Fruit fly (Drosophila melanogaster) whole organism, embryonic: ENCODE data around the gene geko.

Source experiments
- Adf1 ChIP-seq: fragments of 200-800 bp; sonication (Bioruptor generic); IDR thresholded peaks from 2 replicates; pipeline ENCODE4 v1.3.6; 2022; ENCODE audit warnings: missing biosample characterization, missing genetic modification characterization
- CG10959 ChIP-seq: fragments of 200-800 bp; sonication (Bioruptor generic); IDR thresholded peaks from 2 replicates; pipeline ENCODE4 v1.3.6; 2022; ENCODE audit warnings: missing biosample characterization, missing genetic modification characterization
- CG1233 ChIP-seq: fragments of 200-800 bp; sonication (Bioruptor generic); optimal IDR thresholded peaks from 4 replicates; lab custom pipeline; 2018; ENCODE audit warnings: missing biosample characterization, mild to moderate bottlenecking, missing genetic modification characterization
- CG15269 ChIP-seq: fragments of 200-800 bp; sonication (Bioruptor generic); optimal IDR thresholded peaks from 2 replicates; lab custom pipeline; 2018; ENCODE audit warnings: missing biosample characterization, mild to moderate bottlenecking, missing genetic modification characterization, moderate library complexity
- CG17361 ChIP-seq: fragments of 200-800 bp; sonication (Bioruptor generic); IDR thresholded peaks from 3 replicates; pipeline ENCODE4 v1.3.6; 2022; ENCODE audit warnings: missing biosample characterization, missing genetic modification characterization
- CG17802 ChIP-seq: fragments of 200-800 bp; sonication (Bioruptor generic); optimal IDR thresholded peaks from 2 replicates; lab custom pipeline; 2018; ENCODE audit warnings: missing biosample characterization, mild to moderate bottlenecking, missing genetic modification characterization, moderate library complexity
- CG17829 ChIP-seq: fragments of 200-800 bp; optimal IDR thresholded peaks from 2 replicates; lab custom pipeline; 2019; ENCODE audit warnings: missing biosample characterization, mild to moderate bottlenecking, missing genetic modification characterization, moderate library complexity
- CG30403 ChIP-seq: fragments of 200-800 bp; sonication (Bioruptor generic); optimal IDR thresholded peaks from 3 replicates; lab custom pipeline; 2016; ENCODE audit warnings: missing biosample characterization, missing genetic modification characterization
- CG33557 ChIP-seq: fragments of 200-800 bp; sonication (Bioruptor generic); optimal IDR thresholded peaks from 2 replicates; lab custom pipeline; 2019; ENCODE audit warnings: missing biosample characterization, mild to moderate bottlenecking, missing genetic modification characterization, moderate library complexity
- CG4360 ChIP-seq: fragments of 200-800 bp; sonication (Bioruptor generic); IDR thresholded peaks from 2 replicates; pipeline ENCODE4 v1.3.6; 2022; ENCODE audit warnings: missing biosample characterization, missing genetic modification characterization
- CG4707 ChIP-seq: fragments of 200-800 bp; sonication (Bioruptor generic); optimal IDR thresholded peaks from 2 replicates; lab custom pipeline; 2018; ENCODE audit warnings: missing biosample characterization, mild to moderate bottlenecking, missing genetic modification characterization, moderate library complexity
- CG6254 ChIP-seq: fragments of 200-800 bp; sonication (Bioruptor generic); optimal IDR thresholded peaks from 3 replicates; lab custom pipeline; 2017; ENCODE audit warnings: mild to moderate bottlenecking, missing biosample characterization, missing genetic modification reagents, missing genetic modification characterization
- CG7357 ChIP-seq: fragments of 200-800 bp; sonication (Bioruptor generic); IDR thresholded peaks from 3 replicates; pipeline ENCODE4 v1.3.6; 2022; ENCODE audit warnings: missing biosample characterization, missing genetic modification characterization
- CG7839 ChIP-seq: fragments of 200-800 bp; sonication (Bioruptor generic); optimal IDR thresholded peaks from 3 replicates; lab custom pipeline; 2018; ENCODE audit warnings: missing biosample characterization, mild to moderate bottlenecking, missing genetic modification characterization, moderate library complexity
- CG7963 ChIP-seq: fragments of 200-800 bp; sonication (Bioruptor generic); IDR thresholded peaks from 3 replicates; pipeline ENCODE4 v1.3.6; 2022; ENCODE audit warnings: missing biosample characterization, missing genetic modification characterization; ENCODE audit not compliant: partially characterized antibody
- CG8089 ChIP-seq: fragments of 200-800 bp; sonication (Bioruptor generic); optimal IDR thresholded peaks from 3 replicates; lab custom pipeline; 2016; ENCODE audit warnings: missing biosample characterization, missing genetic modification characterization
- CG8924 ChIP-seq: fragments of 200-800 bp; optimal IDR thresholded peaks from 3 replicates; lab custom pipeline; 2019; ENCODE audit warnings: missing biosample characterization, mild to moderate bottlenecking, missing genetic modification characterization, moderate library complexity
- CG9727 ChIP-seq: fragments of 200-800 bp; sonication (Bioruptor generic); optimal IDR thresholded peaks from 3 replicates; lab custom pipeline; 2017; ENCODE audit warnings: missing biosample characterization, mild to moderate bottlenecking, missing genetic modification characterization
- D ChIP-seq, 2 experiments: fragments of 200-800 bp in 1 of 2; fragments of >200 bp in 1 of 2; sonication (Bioruptor generic) in 1 of 2; optimal IDR thresholded peaks; 2 replicates in 1 of 2; 3 replicates in 1 of 2; lab custom pipeline; 2017; ENCODE audit warnings: mild to moderate bottlenecking in 1 of 2, missing biosample characterization in 1 of 2, missing genetic modification characterization in 1 of 2, missing genetic modification reagents in 1 of 2
- Eip74EF ChIP-seq, 2 experiments: fragments of 200-800 bp in 1 of 2; fragments of >200 bp in 1 of 2; sonication (Bioruptor generic) in 1 of 2; optimal IDR thresholded peaks; 2 replicates each; lab custom pipeline; 2017 to 2019; ENCODE audit warnings: missing biosample characterization in 2 of 2, missing genetic modification characterization in 2 of 2, mild to moderate bottlenecking in 1 of 2, moderate library complexity in 1 of 2
- Hr78 ChIP-seq, 2 experiments: fragments of 200-800 bp in 1 of 2; fragments of >200 bp in 1 of 2; sonication (Bioruptor generic) in 1 of 2; optimal IDR thresholded peaks; 2 replicates each; lab custom pipeline; 2017 to 2019; ENCODE audit warnings: missing biosample characterization in 2 of 2, missing genetic modification characterization in 2 of 2, mild to moderate bottlenecking in 1 of 2, moderate library complexity in 1 of 2
- PHDP ChIP-seq: fragments of 200-800 bp; sonication (Bioruptor generic); optimal IDR thresholded peaks from 3 replicates; lab custom pipeline; 2018; ENCODE audit warnings: missing biosample characterization, mild to moderate bottlenecking, missing genetic modification characterization, moderate library complexity
- Ptx1 ChIP-seq: fragments of 200-800 bp; sonication (Bioruptor generic); IDR thresholded peaks from 2 replicates; pipeline ENCODE4 v1.3.6; 2022; ENCODE audit warnings: missing biosample characterization, missing genetic modification characterization
- Rfx ChIP-seq: fragments of 200-800 bp; sonication (Bioruptor generic); IDR thresholded peaks from 2 replicates; pipeline ENCODE4 v1.3.6; 2022; ENCODE audit warnings: missing biosample characterization, missing genetic modification characterization
- Spps ChIP-seq: fragments of 200-800 bp; sonication (Bioruptor generic); optimal IDR thresholded peaks from 2 replicates; lab custom pipeline; 2018; ENCODE audit warnings: missing biosample characterization, mild to moderate bottlenecking, missing genetic modification characterization
- Sry-δ ChIP-seq: fragments of 200-800 bp; sonication (Bioruptor generic); optimal IDR thresholded peaks from 2 replicates; lab custom pipeline; 2016; ENCODE audit warnings: missing biosample characterization, missing genetic modification characterization
- Ssrp ChIP-seq: fragments of 200-800 bp; sonication (Bioruptor generic); optimal IDR thresholded peaks from 2 replicates; lab custom pipeline; 2018; ENCODE audit warnings: missing biosample characterization, mild to moderate bottlenecking, missing genetic modification characterization, moderate library complexity
- ara ChIP-seq: fragments of 200-800 bp; sonication (Bioruptor generic); IDR thresholded peaks from 2 replicates; pipeline ENCODE4 v1.3.6; 2022; ENCODE audit warnings: missing biosample characterization, missing genetic modification characterization
- chinmo ChIP-seq: fragments of 200-800 bp; sonication (Bioruptor generic); IDR thresholded peaks from 4 replicates; pipeline ENCODE4 v1.3.6; 2022; ENCODE audit warnings: missing biosample characterization, missing genetic modification characterization; ENCODE audit not compliant: partially characterized antibody
- dmrt11E ChIP-seq: fragments of 200-800 bp; sonication (Bioruptor generic); optimal IDR thresholded peaks from 3 replicates; lab custom pipeline; 2018; ENCODE audit warnings: missing biosample characterization, mild to moderate bottlenecking, missing genetic modification characterization, moderate library complexity
- fd96Cb ChIP-seq: fragments of 200-800 bp; sonication (Bioruptor generic); optimal IDR thresholded peaks from 2 replicates; lab custom pipeline; 2018; ENCODE audit warnings: missing biosample characterization, mild to moderate bottlenecking, missing genetic modification characterization, moderate library complexity
- gem ChIP-seq: fragments of 200-800 bp; sonication (Bioruptor generic); optimal IDR thresholded peaks from 2 replicates; lab custom pipeline; 2019; ENCODE audit warnings: missing biosample characterization, mild to moderate bottlenecking, missing genetic modification characterization, moderate library complexity
- gsb-n ChIP-seq: fragments of 200-800 bp; sonication (Bioruptor generic); optimal IDR thresholded peaks from 3 replicates; lab custom pipeline; 2018; ENCODE audit warnings: missing biosample characterization, mild to moderate bottlenecking, missing genetic modification characterization
- jing ChIP-seq: fragments of 200-800 bp; sonication (Bioruptor generic); optimal IDR thresholded peaks from 2 replicates; lab custom pipeline; 2018; ENCODE audit warnings: missing biosample characterization, mild to moderate bottlenecking, missing genetic modification characterization
- kni ChIP-seq: fragments of 200-800 bp; sonication (Bioruptor generic); optimal IDR thresholded peaks from 3 replicates; lab custom pipeline; 2017; ENCODE audit warnings: mild to moderate bottlenecking, missing biosample characterization, missing genetic modification reagents, missing genetic modification characterization
- lola ChIP-seq, 3 experiments: fragments of >200 bp in 2 of 3; fragments of 200-800 bp in 1 of 3; sonication (Bioruptor generic) in 1 of 3; optimal IDR thresholded peaks; 2 replicates each; lab custom pipeline; 2017 to 2019; ENCODE audit warnings: missing biosample characterization in 3 of 3, missing genetic modification characterization in 3 of 3, mild to moderate bottlenecking in 1 of 3, moderate library complexity in 1 of 3
- nerfin-1 ChIP-seq: fragments of 200-800 bp; sonication (Bioruptor generic); optimal IDR thresholded peaks from 3 replicates; lab custom pipeline; 2019; ENCODE audit warnings: missing biosample characterization, mild to moderate bottlenecking, missing genetic modification characterization, moderate library complexity
- pan ChIP-seq, 4 experiments: fragments of >200 bp in 3 of 4; fragments of 200-800 bp in 1 of 4; sonication (Bioruptor generic) in 1 of 4; optimal IDR thresholded peaks in 3 of 4; IDR thresholded peaks in 1 of 4; 2 replicates each; pipeline versions ENCODE4 v1.3.6 to Lab custom; 2017 to 2022; ENCODE audit warnings: missing biosample characterization in 2 of 4, missing genetic modification characterization in 2 of 4, mixed read lengths in 1 of 4
- pho ChIP-seq: fragments of 200-800 bp; sonication (Bioruptor generic); optimal IDR thresholded peaks from 2 replicates; lab custom pipeline; 2016; ENCODE audit warnings: missing biosample characterization, missing genetic modification characterization
- phol ChIP-seq: fragments of 200-800 bp; sonication (Bioruptor generic); optimal IDR thresholded peaks from 3 replicates; lab custom pipeline; 2018; ENCODE audit warnings: missing biosample characterization, mild to moderate bottlenecking, missing genetic modification characterization, moderate library complexity
- ro ChIP-seq: fragments of 200-800 bp; sonication (Bioruptor generic); IDR thresholded peaks from 2 replicates; pipeline ENCODE4 v1.3.6; 2022; ENCODE audit warnings: missing biosample characterization, missing genetic modification characterization
- scrt ChIP-seq: fragments of 200-800 bp; sonication (Bioruptor generic); optimal IDR thresholded peaks from 2 replicates; lab custom pipeline; 2018; ENCODE audit warnings: missing biosample characterization, mild to moderate bottlenecking, missing genetic modification characterization, moderate library complexity
- seq ChIP-seq: fragments of 200-800 bp; sonication (Bioruptor generic); IDR thresholded peaks from 2 replicates; pipeline ENCODE4 v1.3.6; 2022; ENCODE audit warnings: missing biosample characterization, missing genetic modification characterization
- sna ChIP-seq: fragments of 200-800 bp; sonication (Bioruptor generic); IDR thresholded peaks from 2 replicates; pipeline ENCODE4 v1.3.6; 2022; ENCODE audit warnings: missing biosample characterization, missing genetic modification characterization; ENCODE audit not compliant: partially characterized antibody
- tio ChIP-seq: fragments of 200-800 bp; sonication (Bioruptor generic); optimal IDR thresholded peaks from 2 replicates; lab custom pipeline; 2017; ENCODE audit warnings: missing biosample characterization, missing genetic modification characterization, inconsistent platforms
- toy ChIP-seq: fragments of 200-800 bp; sonication (Bioruptor generic); IDR thresholded peaks from 2 replicates; pipeline ENCODE4 v1.3.6; 2022; ENCODE audit warnings: missing biosample characterization, missing genetic modification characterization
- twi ChIP-seq: fragments of 200-800 bp; optimal IDR thresholded peaks from 2 replicates; lab custom pipeline; 2019; ENCODE audit warnings: missing biosample characterization, mild to moderate bottlenecking, missing genetic modification characterization, moderate library complexity
- wdn ChIP-seq: fragments of 200-800 bp; sonication (Bioruptor generic); IDR thresholded peaks from 2 replicates; pipeline ENCODE4 v1.3.6; 2022; ENCODE audit warnings: missing biosample characterization, missing genetic modification characterization

The geko gene

dm6 chr3L:18102161-18102565, 37.0 kb upstream of the geko start (continued):
- TF ChIP-seq CG17802 (tag; lab: Kevin White, UChicago), result no peak
- TF ChIP-seq wdn, result no peak
- peak in 1 of 2 experiments; percentile 9 for TF ChIP-seq Eip74EF (GFP tag; optimal IDR thresholded peaks at IDR 0.05; lab: Kevin White, UChicago)
- no peak for TF ChIP-seq pan (optimal IDR thresholded peaks at IDR 0.05; lab: Kevin White, UChicago)
- no peak for TF ChIP-seq pan (GFP tag; optimal IDR thresholded peaks at IDR 0.05 in 1 of 2, IDR thresholded peaks at IDR 0.05 in 1 of 2)
- no peak for TF ChIP-seq tio (GFP tag; lab: Kevin White, UChicago)
- no peak for TF ChIP-seq CG7357 (GFP tag; lab: Robert Waterston, UW)
- TF ChIP-seq pho (GFP tag; lab: Kevin White, UChicago), result no peak
- TF ChIP-seq nerfin-1 (tag; lab: Kevin White, UChicago), result peak; percentile 11
- TF ChIP-seq Adf1 (GFP tag; lab: Robert Waterston, UW), result no peak
- peak; percentile 73 for TF ChIP-seq CG17829 (tag; lab: Kevin White, UChicago)
- TF ChIP-seq ro (GFP tag; lab: Robert Waterston, UW), result no peak
- TF ChIP-seq toy (GFP tag; lab: Robert Waterston, UW), result no peak
- no peak for TF ChIP-seq jing (GFP tag; lab: Kevin White, UChicago)
- peak; percentile 5 for TF ChIP-seq CG15269
- no peak for TF ChIP-seq CG4707
- no peak for TF ChIP-seq CG10959 (GFP tag; lab: Robert Waterston, UW)
- peak; percentile 43 for TF ChIP-seq fd96Cb (tag; lab: Kevin White, UChicago)
- peak; percentile 32; the same call in 1 of the 2 replicates for TF ChIP-seq CG4360 (GFP tag; lab: Robert Waterston, UW)
- TF ChIP-seq D (optimal IDR thresholded peaks at IDR 0.05; lab: Kevin White, UChicago), result no peak
- TF ChIP-seq D (GFP tag; optimal IDR thresholded peaks at IDR 0.05; lab: Kevin White, UChicago), result peak; percentile 39
- TF ChIP-seq PHDP (tag; lab: Kevin White, UChicago), result peak; percentile 43
- peak; percentile 58 for TF ChIP-seq Ssrp (tag; lab: Kevin White, UChicago)
- no peak for TF ChIP-seq chinmo (GFP tag; lab: Robert Waterston, UW)
- TF ChIP-seq sna (GFP tag; lab: Robert Waterston, UW), result no peak
- no peak for TF ChIP-seq ara (GFP tag; lab: Robert Waterston, UW)
- no peak for TF ChIP-seq CG7963 (GFP tag; lab: Robert Waterston, UW)
- TF ChIP-seq Hr78 (GFP tag; optimal IDR thresholded peaks at IDR 0.05; lab: Kevin White, UChicago), result peak in 1 of 2 experiments; percentile 26
- TF ChIP-seq Rfx (GFP tag; lab: Robert Waterston, UW), result no peak
- peak; percentile 61 for TF ChIP-seq CG7839
- peak; percentile 64 for TF ChIP-seq dmrt11E
- TF ChIP-seq Sry-δ (GFP tag; lab: Kevin White, UChicago), result no peak
- TF ChIP-seq CG1233 (GFP tag; lab: Kevin White, UChicago), result peak; percentile 9
- TF ChIP-seq CG17361 (GFP tag; lab: Robert Waterston, UW), result peak; percentile 69
- TF ChIP-seq kni (GFP tag; lab: Kevin White, UChicago), result peak; percentile 76
- peak; percentile 41 for TF ChIP-seq Spps (tag; lab: Kevin White, UChicago)
- TF ChIP-seq seq (GFP tag; lab: Robert Waterston, UW), result no peak
- TF ChIP-seq CG33557 (GFP tag; lab: Kevin White, UChicago), result peak; percentile 30
- peak; percentile 1 for TF ChIP-seq CG30403 (GFP tag; lab: Kevin White, UChicago)
- peak; percentile 80 for TF ChIP-seq gsb-n (tag; lab: Kevin White, UChicago)
- no peak for TF ChIP-seq CG8089 (GFP tag; lab: Kevin White, UChicago)
- TF ChIP-seq lola (GFP tag; optimal IDR thresholded peaks at IDR 0.05; lab: Kevin White, UChicago), result peak in 1 of 3 experiments; percentile 73
- TF ChIP-seq CG6254 (GFP tag; lab: Kevin White, UChicago), result peak; percentile 58
- TF ChIP-seq CG9727 (GFP tag; lab: Kevin White, UChicago), result peak; percentile 37
- TF ChIP-seq gem, result peak; percentile 77
- TF ChIP-seq twi (tag; lab: Kevin White, UChicago), result no peak
- TF ChIP-seq Ptx1 (GFP tag; lab: Robert Waterston, UW), result no peak
- peak; percentile 65 for TF ChIP-seq phol (tag; lab: Kevin White, UChicago)
- TF ChIP-seq scrt, result no peak
- TF ChIP-seq CG8924 (tag; lab: Kevin White, UChicago), result peak; percentile 54
